Worm (Caenorhabditis elegans): ENCODE data around the gene act-5.

- TF ChIP-seq unc-39 (tag; optimal IDR thresholded peaks at IDR 0.05) (no peak), lin-39 (tag; optimal IDR thresholded peaks at IDR 0.05) (no peak), ceh-82 (tag; optimal IDR thresholded peaks at IDR 0.05) (no peak), nhr-77 (tag; optimal IDR thresholded peaks at IDR 0.05) (no peak), pha-4 (GFP tag; IDR thresholded peaks at IDR 0.05) (no peak), pha-4 (tag; optimal IDR thresholded peaks at IDR 0.05) (no peak), unc-130 (GFP tag; optimal IDR thresholded peaks at IDR 0.05) (no peak), nhr-28 (tag; optimal IDR thresholded peaks at IDR 0.05) (no peak), dmd-9 (GFP tag; IDR thresholded peaks at IDR 0.05) (no peak)
Observed at ce11 chrIII:13621717-13622116, 15.9 kb upstream of the act-5 start.

Data from whole organism, L4 larva.